Fruit fly (Drosophila melanogaster): ENCODE measurements around the gene CG32052.

DNA sequence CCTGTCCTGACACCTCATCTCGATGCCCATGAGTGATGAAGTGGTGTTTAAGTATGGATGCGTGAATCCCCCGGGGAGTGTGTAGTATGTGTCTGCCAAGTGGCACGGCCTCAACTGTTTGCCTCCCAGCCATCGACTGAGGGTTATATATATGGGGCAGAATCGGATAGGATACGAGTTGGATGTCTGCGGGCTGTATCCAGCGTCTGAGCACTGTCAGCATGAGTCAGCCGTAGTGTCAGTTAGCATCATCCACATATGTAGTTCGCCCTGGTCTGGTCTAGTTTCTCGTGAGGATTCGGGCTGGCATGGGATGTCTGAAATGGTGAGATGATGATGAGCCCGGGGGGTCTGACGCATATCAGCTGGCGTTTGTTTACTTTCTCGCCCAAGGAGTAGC lies 15.2 kb downstream of the CG32052 start, which contains the start of gene Ilp3:
- TF ChIP-seq CG8478 (optimal IDR thresholded peaks at IDR 0.05) (no peak), CTCF (optimal IDR thresholded peaks at IDR 0.05) (no peak)
